Fruit fly (Drosophila melanogaster): Measurements from ENCODE around the gene CG3226.

The CG3226 gene

DNA sequence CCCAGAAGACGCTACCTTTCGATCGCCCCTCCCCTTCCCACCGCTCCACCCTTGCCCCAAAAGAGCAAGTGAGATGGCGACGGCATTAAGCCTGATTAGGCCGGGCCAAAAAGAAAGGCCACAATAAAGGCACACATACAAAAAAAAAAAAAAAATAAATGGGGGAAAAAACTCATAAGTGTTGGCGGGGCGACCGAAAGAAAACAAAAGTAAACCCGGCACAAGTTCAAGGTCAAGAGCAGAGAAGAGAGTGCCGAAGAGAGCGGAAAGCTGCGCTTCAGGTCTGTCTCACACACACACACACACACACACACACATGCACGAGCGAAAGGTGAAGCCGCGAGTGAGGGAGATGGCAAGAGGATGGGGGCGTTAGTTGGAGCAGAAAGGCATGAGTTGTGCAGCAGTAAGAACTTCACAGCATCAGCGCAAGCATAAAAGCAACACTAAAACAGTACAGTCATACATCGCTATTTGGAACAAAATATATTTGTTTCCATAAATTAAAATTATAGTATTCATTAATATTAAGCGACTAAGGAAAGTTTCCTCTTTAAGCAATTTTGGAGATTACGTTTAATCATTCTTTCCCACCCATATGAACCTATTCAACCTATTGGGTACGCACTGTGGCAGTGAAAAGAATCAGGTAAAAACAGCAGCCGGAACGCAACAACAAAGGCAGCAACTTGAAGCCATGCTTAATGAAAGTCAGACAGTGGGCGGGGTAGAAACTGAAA lies 29.9 kb downstream of the CG3226 start (continued):
- TF ChIP-seq dimm (GFP tag; IDR thresholded peaks at IDR 0.05): peak; percentile 11; the same call in 1 of the 2 replicates
- TF ChIP-seq CG2199 (GFP tag; IDR thresholded peaks at IDR 0.05): no peak
- peak; percentile 27 for TF ChIP-seq CG13424 (tag; optimal IDR thresholded peaks at IDR 0.05)
- TF ChIP-seq chif (GFP tag; optimal IDR thresholded peaks at IDR 0.05): no peak
- no peak for TF ChIP-seq CG3726 (GFP tag; IDR thresholded peaks at IDR 0.05)
- no peak for TF ChIP-seq CG9797 (GFP tag; optimal IDR thresholded peaks at IDR 0.05)
- no peak for TF ChIP-seq sob (GFP tag; IDR thresholded peaks at IDR 0.05)
- no peak for TF ChIP-seq CG4707 (GFP tag; optimal IDR thresholded peaks at IDR 0.05)
- TF ChIP-seq CG16815 (GFP tag; optimal IDR thresholded peaks at IDR 0.05): peak; percentile 4
- no peak for TF ChIP-seq CG4282 (GFP tag; optimal IDR thresholded peaks at IDR 0.05)
- TF ChIP-seq Blimp-1 (GFP tag; optimal IDR thresholded peaks at IDR 0.05): peak; percentile 99
- TF ChIP-seq peb (GFP tag; IDR thresholded peaks at IDR 0.05): peak; percentile 47; the same call in 1 of the 2 replicates
- peak; percentile 42 for TF ChIP-seq slbo (GFP tag; IDR thresholded peaks at IDR 0.05)
- TF ChIP-seq kah (GFP tag; optimal IDR thresholded peaks at IDR 0.05): no peak
- TF ChIP-seq CG15269 (tag; optimal IDR thresholded peaks at IDR 0.05): peak; percentile 15
- TF ChIP-seq CG6689 (GFP tag; IDR thresholded peaks at IDR 0.05): peak; percentile 51
- TF ChIP-seq CG1602 (GFP tag; optimal IDR thresholded peaks at IDR 0.05): no peak
- peak; percentile 9 for TF ChIP-seq Sox102F (GFP tag; optimal IDR thresholded peaks at IDR 0.05)
- peak; percentile 47 for TF ChIP-seq phol (tag; optimal IDR thresholded peaks at IDR 0.05)
- TF ChIP-seq lola (GFP tag; optimal IDR thresholded peaks at IDR 0.05): peak in 1 of 3 experiments; percentile 54
- peak; percentile 34; the same call in 1 of the 2 replicates for TF ChIP-seq lmd (GFP tag; IDR thresholded peaks at IDR 0.05)
- TF ChIP-seq CG8290 (GFP tag; optimal IDR thresholded peaks at IDR 0.05): no peak
- no peak for TF ChIP-seq CG8290 (tag; optimal IDR thresholded peaks at IDR 0.05)
- no peak for TF ChIP-seq D (optimal IDR thresholded peaks at IDR 0.05)
- TF ChIP-seq D (GFP tag; optimal IDR thresholded peaks at IDR 0.05): peak; percentile 45
- TF ChIP-seq CG6654 (GFP tag; optimal IDR thresholded peaks at IDR 0.05): no peak
- peak; percentile 34; the same call in 1 of the 2 replicates for TF ChIP-seq esg (GFP tag; conservative IDR thresholded peaks at IDR 0.05)
- TF ChIP-seq prd (optimal IDR thresholded peaks at IDR 0.05): no peak
- peak; percentile 62 for TF ChIP-seq prd (GFP tag; IDR thresholded peaks at IDR 0.05)
- peak; percentile 40; the same call in 2 of the 3 replicates for TF ChIP-seq croc (GFP tag; conservative IDR thresholded peaks at IDR 0.05)
- peak; percentile 67 for TF ChIP-seq corto (GFP tag; optimal IDR thresholded peaks at IDR 0.05)
- peak; percentile 70 for TF ChIP-seq zfh1 (GFP tag; IDR thresholded peaks at IDR 0.05)
- TF ChIP-seq Usf (GFP tag; optimal IDR thresholded peaks at IDR 0.05): no peak
- peak; percentile 30 for TF ChIP-seq CG11504 (tag; optimal IDR thresholded peaks at IDR 0.05)
- TF ChIP-seq CG34422 (GFP tag; IDR thresholded peaks at IDR 0.05): 0 out of 3 replicates have a peak, but pooled peaks have one; percentile 28
- TF ChIP-seq Drgx (GFP tag; IDR thresholded peaks at IDR 0.05): peak; percentile 46; the same call in 1 of the 2 replicates
- TF ChIP-seq CG1832 (GFP tag; optimal IDR thresholded peaks at IDR 0.05): peak; percentile 39
- TF ChIP-seq Ptx1 (GFP tag; IDR thresholded peaks at IDR 0.05): peak; percentile 29; the same call in 1 of the 2 replicates
- TF ChIP-seq Rfx (GFP tag; IDR thresholded peaks at IDR 0.05): peak; percentile 56; the same call in 1 of the 2 replicates
- TF ChIP-seq CG2712 (tag; optimal IDR thresholded peaks at IDR 0.05): peak; percentile 66
- TF ChIP-seq D19A (tag; optimal IDR thresholded peaks at IDR 0.05): peak; percentile 12
- TF ChIP-seq CG4820 (GFP tag; optimal IDR thresholded peaks at IDR 0.05): peak; percentile 29
- TF ChIP-seq nmo (GFP tag; optimal IDR thresholded peaks at IDR 0.05): peak; percentile 69
- TF ChIP-seq CG14710 (tag; optimal IDR thresholded peaks at IDR 0.05): peak; percentile 45
- TF ChIP-seq CG30020 (tag; optimal IDR thresholded peaks at IDR 0.05): no peak
- peak; percentile 49 for TF ChIP-seq CG18262 (tag; optimal IDR thresholded peaks at IDR 0.05)
- no peak for TF ChIP-seq jumu (GFP tag; optimal IDR thresholded peaks at IDR 0.05)
- TF ChIP-seq CG10979 (tag; optimal IDR thresholded peaks at IDR 0.05): peak; percentile 69
- no peak for TF ChIP-seq CG1024 (GFP tag; IDR thresholded peaks at IDR 0.05)
- TF ChIP-seq Asciz (GFP tag; optimal IDR thresholded peaks at IDR 0.05): no peak

Measured in whole organism, embryonic.